Worm (Caenorhabditis elegans) whole organism, young adult: Measurements from ENCODE around the gene ttr-47.

Experiments
- C06A6.2 ChIP-seq: fragments of 200-800 bp; sonication (Bioruptor generic); conservative IDR thresholded peaks from 2 replicates; pipeline ENCODE4 v1.3.6; 2022; ENCODE audit warnings: missing genetic modification characterization, missing compliant biosample characterization
- D2030.7 ChIP-seq: fragments of 200-800 bp; sonication (Bioruptor generic); IDR thresholded peaks from 2 replicates; pipeline ENCODE4 v1.3.6; 2022; ENCODE audit warnings: missing genetic modification reagents, missing genetic modification characterization, missing compliant biosample characterization
- F33H1.4 ChIP-seq: fragments of 200-800 bp; sonication (Bioruptor generic); IDR thresholded peaks from 2 replicates; pipeline ENCODE4 v1.3.6; 2022; ENCODE audit warnings: missing genetic modification reagents, missing genetic modification characterization, missing compliant biosample characterization
- F39B2.1 ChIP-seq: fragments of 200-800 bp; sonication (Bioruptor generic); IDR thresholded peaks from 2 replicates; pipeline ENCODE4 v1.3.6; 2022; ENCODE audit warnings: missing genetic modification reagents, missing genetic modification characterization, missing compliant biosample characterization
- F52B5.7 ChIP-seq: sonication (generic microtip); optimal IDR thresholded peaks from 2 replicates; lab custom pipeline; 2016; ENCODE audit warnings: mild to moderate bottlenecking, missing genetic modification characterization, missing compliant biosample characterization
- K11D2.4 ChIP-seq: fragments of 200-800 bp; sonication (Bioruptor generic); IDR thresholded peaks from 2 replicates; pipeline ENCODE4 v1.3.6; 2022; ENCODE audit warnings: missing genetic modification reagents, missing genetic modification characterization, missing compliant biosample characterization
- K12H6.12 ChIP-seq: fragments of 200-800 bp; sonication (Bioruptor generic); optimal IDR thresholded peaks from 2 replicates; lab custom pipeline; 2018; ENCODE audit warnings: mild to moderate bottlenecking, missing genetic modification characterization, missing compliant biosample characterization
- T26A5.8 ChIP-seq: sonication (generic microtip); optimal IDR thresholded peaks from 2 replicates; lab custom pipeline; 2016; ENCODE audit warnings: missing genetic modification characterization, missing compliant biosample characterization
- akir-1 ChIP-seq: fragments of 200-800 bp; sonication (Bioruptor generic); optimal IDR thresholded peaks from 2 replicates; lab custom pipeline; 2018; ENCODE audit warnings: mild to moderate bottlenecking, missing genetic modification characterization, moderate library complexity, missing compliant biosample characterization
- ama-1 ChIP-seq, 3 experiments: fragments of 150-350 bp in 1 of 3; sonication (generic microtip) in 2 of 3; optimal IDR thresholded peaks; 2 replicates each; lab custom pipeline; 2014 to 2018; ENCODE audit warnings: missing biosample characterization in 2 of 3, missing genetic modification characterization in 2 of 3, missing genetic modification reagents in 2 of 3
- aptf-2 ChIP-seq: fragments of 200-800 bp; sonication (Bioruptor generic); conservative IDR thresholded peaks from 2 replicates; pipeline ENCODE4 v1.3.6; 2022; ENCODE audit warnings: missing genetic modification reagents, missing genetic modification characterization, missing compliant biosample characterization
- aptf-3 ChIP-seq: fragments of 200-800 bp; sonication (Bioruptor generic); IDR thresholded peaks from 2 replicates; pipeline ENCODE4 v1.3.6; 2022; ENCODE audit warnings: missing genetic modification characterization, missing compliant biosample characterization
- ccch-3 ChIP-seq: fragments of 200-800 bp; sonication (Bioruptor generic); optimal IDR thresholded peaks from 2 replicates; lab custom pipeline; 2018; ENCODE audit warnings: mild to moderate bottlenecking, missing genetic modification characterization, missing compliant biosample characterization
- cebp-1 ChIP-seq, 2 experiments: fragments of 200-800 bp in 1 of 2; sonication (Bioruptor generic) in 1 of 2; sonication (generic microtip) in 1 of 2; IDR thresholded peaks in 1 of 2; optimal IDR thresholded peaks in 1 of 2; 2 replicates each; pipeline versions ENCODE4 v1.3.6 to Lab custom; 2017 to 2022; ENCODE audit warnings: missing compliant biosample characterization in 2 of 2, missing genetic modification characterization in 2 of 2, mild to moderate bottlenecking in 1 of 2, missing genetic modification reagents in 1 of 2, moderate library complexity in 1 of 2
- cebp-2 ChIP-seq: fragments of 200-800 bp; sonication (Bioruptor generic); IDR thresholded peaks from 2 replicates; pipeline ENCODE4 v1.3.6; 2022; ENCODE audit warnings: missing genetic modification characterization, missing compliant biosample characterization
- ceh-40 ChIP-seq: fragments of 200-800 bp; sonication (Bioruptor generic); IDR thresholded peaks from 2 replicates; pipeline ENCODE4 v1.3.6; 2022; ENCODE audit warnings: missing genetic modification characterization, missing compliant biosample characterization
- ceh-79 ChIP-seq: sonication (generic microtip); optimal IDR thresholded peaks from 2 replicates; lab custom pipeline; 2017; ENCODE audit warnings: mild to moderate bottlenecking, missing genetic modification characterization, missing compliant biosample characterization
- die-1 ChIP-seq: sonication (generic microtip); optimal IDR thresholded peaks from 2 replicates; lab custom pipeline; 2016; ENCODE audit warnings: missing genotype, mild to moderate bottlenecking, missing genetic modification characterization, missing compliant biosample characterization
- dox-1 ChIP-seq: fragments of 200-800 bp; sonication (Bioruptor generic); IDR thresholded peaks from 2 replicates; pipeline ENCODE4 v1.3.6; 2022; ENCODE audit warnings: missing genetic modification reagents, missing genetic modification characterization, missing compliant biosample characterization
- dpff-1 ChIP-seq: sonication (generic microtip); optimal IDR thresholded peaks from 2 replicates; lab custom pipeline; 2017; ENCODE audit warnings: mild to moderate bottlenecking, missing genetic modification characterization, missing compliant biosample characterization
- ets-4 ChIP-seq: fragments of 200-800 bp; sonication (Bioruptor generic); optimal IDR thresholded peaks from 2 replicates; lab custom pipeline; 2018; ENCODE audit warnings: mild to moderate bottlenecking, missing genetic modification characterization, missing compliant biosample characterization
- gei-17 ChIP-seq: fragments of 200-800 bp; sonication (Bioruptor generic); optimal IDR thresholded peaks from 2 replicates; lab custom pipeline; 2018; ENCODE audit warnings: mild to moderate bottlenecking, missing genetic modification characterization, missing compliant biosample characterization
- hmg-1.2 ChIP-seq: fragments of 200-800 bp; sonication (Bioruptor generic); IDR thresholded peaks from 2 replicates; pipeline ENCODE4 v1.3.6; 2022; ENCODE audit warnings: missing genetic modification reagents, missing genetic modification characterization, missing compliant biosample characterization
- hmg-20 ChIP-seq: fragments of 200-800 bp; sonication (Bioruptor generic); IDR thresholded peaks from 2 replicates; pipeline ENCODE4 v1.3.6; 2022; ENCODE audit warnings: missing genetic modification reagents, missing genetic modification characterization, missing compliant biosample characterization
- hsf-1 ChIP-seq: fragments of 200-800 bp; sonication (Bioruptor generic); IDR thresholded peaks from 2 replicates; pipeline ENCODE4 v1.3.6; 2022; ENCODE audit warnings: missing genetic modification reagents, missing genetic modification characterization, missing compliant biosample characterization
- lin-35 ChIP-seq, 3 experiments: fragments of 150-350 bp in 2 of 3; sonication (generic microtip) in 1 of 3; optimal IDR thresholded peaks; 2 replicates each; lab custom pipeline; 2014 to 2018; ENCODE audit warnings: missing biosample characterization in 3 of 3, missing genetic modification characterization in 3 of 3, missing genetic modification reagents in 3 of 3
- lir-1 ChIP-seq: fragments of 200-800 bp; sonication (Bioruptor generic); conservative IDR thresholded peaks from 2 replicates; pipeline ENCODE4 v1.3.6; 2022; ENCODE audit warnings: missing genetic modification reagents, missing genetic modification characterization, missing compliant biosample characterization
- lsl-1 ChIP-seq: fragments of 200-800 bp; sonication (Bioruptor generic); optimal IDR thresholded peaks from 2 replicates; lab custom pipeline; 2018; ENCODE audit warnings: mild to moderate bottlenecking, missing genetic modification characterization, moderate library complexity, missing compliant biosample characterization
- madf-3 ChIP-seq: fragments of 200-800 bp; sonication (Bioruptor generic); IDR thresholded peaks from 2 replicates; pipeline ENCODE4 v1.3.6; 2022; ENCODE audit warnings: missing genetic modification reagents, missing genetic modification characterization, missing compliant biosample characterization
- madf-6 ChIP-seq: fragments of 200-800 bp; sonication (Bioruptor generic); IDR thresholded peaks from 2 replicates; pipeline ENCODE4 v1.3.6; 2022; ENCODE audit warnings: missing genetic modification reagents, missing genetic modification characterization, missing compliant biosample characterization
- madf-8 ChIP-seq: fragments of 200-800 bp; sonication (Bioruptor generic); conservative IDR thresholded peaks from 2 replicates; pipeline ENCODE4 v1.3.6; 2022; ENCODE audit warnings: missing genetic modification reagents, missing genetic modification characterization, missing compliant biosample characterization
- mel-28 ChIP-seq: sonication (generic microtip); optimal IDR thresholded peaks from 2 replicates; lab custom pipeline; 2016; ENCODE audit warnings: borderline replicate concordance, mild to moderate bottlenecking, missing genetic modification characterization, missing compliant biosample characterization
- mxl-1 ChIP-seq: sonication (generic microtip); optimal IDR thresholded peaks from 2 replicates; lab custom pipeline; 2016; ENCODE audit warnings: missing genetic modification characterization, missing compliant biosample characterization
- nhr-27 ChIP-seq: fragments of 200-800 bp; sonication (Bioruptor generic); optimal IDR thresholded peaks from 2 replicates; lab custom pipeline; 2018; ENCODE audit warnings: mild to moderate bottlenecking, missing genetic modification characterization, moderate library complexity, missing compliant biosample characterization
- nhr-80 ChIP-seq: sonication (generic microtip); optimal IDR thresholded peaks from 2 replicates; lab custom pipeline; 2016; ENCODE audit warnings: missing genetic modification characterization, missing compliant biosample characterization
- nhr-90 ChIP-seq: sonication (generic microtip); optimal IDR thresholded peaks from 2 replicates; lab custom pipeline; 2016; ENCODE audit warnings: missing genotype, mild to moderate bottlenecking, missing genetic modification characterization, missing compliant biosample characterization
- rcor-1 ChIP-seq: fragments of 200-800 bp; sonication (Bioruptor generic); IDR thresholded peaks from 2 replicates; pipeline ENCODE4 v1.3.6; 2022; ENCODE audit warnings: missing genetic modification reagents, missing genetic modification characterization, missing compliant biosample characterization
- snpc-1.3 ChIP-seq: sonication (generic microtip); optimal IDR thresholded peaks from 2 replicates; lab custom pipeline; 2017; ENCODE audit warnings: missing genetic modification characterization, mild to moderate bottlenecking, missing compliant biosample characterization, antibody characterized with exemption, moderate library complexity, missing genotype, missing genetic modification reagents; ENCODE audit not compliant: insufficient read depth
- snpc-3.4 ChIP-seq: sonication (generic microtip); optimal IDR thresholded peaks from 2 replicates; lab custom pipeline; 2017; ENCODE audit warnings: missing genetic modification characterization, mild to moderate bottlenecking, missing compliant biosample characterization, antibody characterized with exemption, moderate library complexity, missing genotype, missing genetic modification reagents
- zfh-2 ChIP-seq: fragments of 200-800 bp; sonication (Bioruptor generic); conservative IDR thresholded peaks from 2 replicates; pipeline ENCODE4 v1.3.6; 2022; ENCODE audit warnings: missing genetic modification reagents, missing genetic modification characterization, missing compliant biosample characterization
- ztf-25 ChIP-seq: fragments of 200-800 bp; sonication (Bioruptor generic); IDR thresholded peaks from 2 replicates; pipeline ENCODE4 v1.3.6; 2022; ENCODE audit warnings: missing genetic modification reagents, missing genetic modification characterization, missing compliant biosample characterization

Gene ttr-47

DNA sequence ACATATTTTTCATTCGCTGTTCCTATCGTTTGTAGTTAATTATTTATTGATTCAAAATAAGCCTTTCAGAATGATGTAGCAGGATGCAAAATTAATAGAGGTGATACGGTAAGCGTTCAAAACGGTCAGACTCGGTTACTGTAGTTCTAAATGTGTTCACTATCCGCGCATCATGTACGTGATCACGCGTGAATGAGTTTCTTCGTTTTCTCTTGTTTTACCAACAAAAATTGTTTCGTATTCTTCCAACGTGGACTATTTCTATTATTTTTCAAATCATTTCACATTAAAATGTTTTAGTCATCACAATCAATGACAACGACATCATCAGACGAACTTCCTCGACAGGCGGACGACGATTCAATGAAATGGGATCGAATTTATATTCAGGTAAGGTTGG lies 24.6 kb downstream of the ttr-47 start, which contains the start of gene gck-1:
TSS of gene gck-1 (plus strand) at position 301 of the 400 bp plus-strand sequence.
- no peak for TF ChIP-seq F39B2.1 (GFP tag; lab: Robert Waterston, UW)
- peak; percentile 40 for TF ChIP-seq lsl-1 (GFP tag; lab: Kevin White, UChicago)

DNA sequence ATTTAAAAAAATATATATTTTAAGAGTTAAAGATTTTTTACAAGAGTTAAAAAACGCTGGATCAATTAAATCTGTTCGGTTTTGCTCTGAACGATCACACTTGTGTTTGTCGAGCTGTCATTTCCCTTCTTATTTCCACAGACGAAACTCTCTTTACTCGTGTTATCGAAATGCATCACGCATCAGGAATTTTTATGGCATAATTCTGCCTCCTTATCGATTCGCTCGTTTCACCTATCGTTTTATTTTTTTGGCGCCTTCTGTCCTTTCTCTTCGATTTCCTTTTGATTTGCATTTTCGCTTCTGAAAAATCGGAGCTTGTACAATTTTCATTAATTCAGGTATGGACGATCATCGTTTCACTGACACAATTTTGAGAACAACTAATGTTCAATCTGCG lies 25.5 kb downstream of the ttr-47 start:
- no peak for TF ChIP-seq cebp-1 (GFP tag; IDR thresholded peaks at IDR 0.05; lab: Robert Waterston, UW)
- no peak for TF ChIP-seq cebp-1 (tag; optimal IDR thresholded peaks at IDR 0.05; lab: Kevin White, UChicago)
- TF ChIP-seq nhr-80 (tag; lab: Kevin White, UChicago), result peak; percentile 0

DNA sequence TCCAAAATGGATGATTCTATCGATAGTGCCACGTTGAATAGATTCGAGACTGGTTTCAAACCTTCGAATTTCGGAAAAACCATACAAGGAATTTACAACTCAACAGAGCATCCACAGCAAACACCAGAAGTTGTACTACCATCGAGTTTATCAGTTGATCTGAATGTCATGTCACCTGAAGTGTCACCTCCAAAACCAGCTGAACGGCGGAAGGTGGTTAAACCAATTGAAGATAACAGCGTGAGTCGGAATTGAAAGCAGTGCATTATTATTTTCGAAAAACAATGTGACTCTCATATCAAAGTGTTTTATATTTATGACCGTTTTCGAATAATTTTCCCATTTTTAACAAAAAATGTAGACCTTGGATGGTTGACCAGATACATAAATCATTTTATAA lies 26.1 kb downstream of the ttr-47 start:
- TF ChIP-seq nhr-80 (tag; lab: Kevin White, UChicago) (peak; percentile 76), ccch-3 (GFP tag; lab: Kevin White, UChicago) (no peak), F39B2.1 (GFP tag; lab: Robert Waterston, UW) (no peak), ceh-40 (GFP tag; lab: Robert Waterston, UW) (no peak), ets-4 (GFP tag; lab: Kevin White, UChicago) (peak; percentile 25), K12H6.12 (tag; lab: Kevin White, UChicago) (no peak), nhr-27 (no peak), F33H1.4 (GFP tag; lab: Robert Waterston, UW) (no peak), hsf-1 (GFP tag; lab: Robert Waterston, UW) (no peak), cebp-2 (GFP tag; lab: Robert Waterston, UW) (no peak), mxl-1 (tag; lab: Kevin White, UChicago) (no peak), F52B5.7 (tag; lab: Kevin White, UChicago) (no peak), K11D2.4 (GFP tag; lab: Robert Waterston, UW) (no peak), dox-1 (GFP tag; lab: Robert Waterston, UW) (peak; percentile 23; the same call in 1 of the 2 replicates), lin-35 (GFP tag; optimal IDR thresholded peaks at IDR 0.05; lab: Kevin White, UChicago) (no peak), snpc-3.4 (tag; lab: Kevin White, UChicago) (no peak), snpc-1.3 (tag; lab: Kevin White, UChicago) (no peak), ztf-25 (GFP tag; lab: Robert Waterston, UW) (no peak), akir-1 (GFP tag; lab: Kevin White, UChicago) (no peak), dpff-1 (tag; lab: Kevin White, UChicago) (no peak), C06A6.2 (GFP tag; lab: Robert Waterston, UW) (no peak)

DNA sequence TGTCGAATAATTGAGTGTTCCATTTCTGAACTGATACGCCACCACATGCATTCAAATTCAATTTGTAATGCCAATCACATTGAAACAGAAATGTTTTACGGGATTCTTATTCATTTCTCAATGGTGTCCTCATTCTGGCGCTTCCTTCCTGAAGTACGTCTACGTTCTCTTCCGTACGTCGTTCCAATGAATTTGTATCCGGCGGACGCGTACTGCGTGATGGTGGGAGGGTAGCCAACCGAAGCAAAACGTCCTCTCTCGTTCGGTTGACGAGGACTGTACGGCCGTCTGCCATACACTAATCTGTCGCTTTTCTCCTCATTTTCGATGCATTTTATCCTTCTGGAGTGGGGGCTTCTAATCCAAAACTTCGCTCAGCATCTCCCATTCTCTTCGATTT lies 27.0 kb downstream of the ttr-47 start:
- no peak for TF ChIP-seq ceh-40 (GFP tag; lab: Robert Waterston, UW)
- TF ChIP-seq rcor-1, result 0 out of 2 replicates have a peak, but pooled peaks have one; percentile 28
- no peak for TF ChIP-seq cebp-1 (GFP tag; IDR thresholded peaks at IDR 0.05; lab: Robert Waterston, UW)
- TF ChIP-seq cebp-1 (tag; optimal IDR thresholded peaks at IDR 0.05; lab: Kevin White, UChicago), result no peak
- TF ChIP-seq gei-17 (GFP tag; lab: Kevin White, UChicago), result no peak
- TF ChIP-seq D2030.7 (GFP tag; lab: Robert Waterston, UW), result 0 out of 2 replicates have a peak, but pooled peaks have one; percentile 17
- no peak for TF ChIP-seq dox-1 (GFP tag; lab: Robert Waterston, UW)
- TF ChIP-seq ceh-79 (tag; lab: Kevin White, UChicago), result no peak
- no peak for TF ChIP-seq hmg-20
- TF ChIP-seq T26A5.8, result no peak
- 0 out of 2 replicates have a peak, but pooled peaks have one; percentile 9 for TF ChIP-seq madf-3 (GFP tag; lab: Robert Waterston, UW)
- TF ChIP-seq aptf-3 (GFP tag; lab: Robert Waterston, UW), result no peak
- TF ChIP-seq hmg-1.2 (GFP tag; lab: Robert Waterston, UW), result no peak
- TF ChIP-seq zfh-2 (GFP tag; lab: Robert Waterston, UW), result 0 out of 2 replicates have a peak, but pooled peaks have one; percentile 10
- TF ChIP-seq die-1 (tag; lab: Kevin White, UChicago), result no peak
- TF ChIP-seq madf-8 (GFP tag; lab: Robert Waterston, UW), result no peak
- no peak for TF ChIP-seq madf-6 (GFP tag; lab: Robert Waterston, UW)
- no peak for TF ChIP-seq aptf-2 (GFP tag; lab: Robert Waterston, UW)
- no peak for TF ChIP-seq snpc-3.4 (tag; lab: Kevin White, UChicago)
- TF ChIP-seq mel-28 (tag; lab: Kevin White, UChicago), result no peak
- no peak for TF ChIP-seq K12H6.12 (tag; lab: Kevin White, UChicago)
- no peak for TF ChIP-seq lir-1 (GFP tag; lab: Robert Waterston, UW)
- no peak for TF ChIP-seq lsl-1 (GFP tag; lab: Kevin White, UChicago)
- TF ChIP-seq nhr-80 (tag; lab: Kevin White, UChicago), result no peak
- TF ChIP-seq nhr-90 (tag; lab: Kevin White, UChicago), result no peak
- TF ChIP-seq ama-1 (optimal IDR thresholded peaks at IDR 0.05; lab: Kevin White, UChicago), result no peak
- no peak for TF ChIP-seq ama-1 (GFP tag; optimal IDR thresholded peaks at IDR 0.05; lab: Kevin White, UChicago)
